Fruit fly (Drosophila melanogaster): ENCODE results near the gene CG42750.
A peak's percentile ranks its signal among the peaks of the same experiment; 100 is the strongest.

DNA sequence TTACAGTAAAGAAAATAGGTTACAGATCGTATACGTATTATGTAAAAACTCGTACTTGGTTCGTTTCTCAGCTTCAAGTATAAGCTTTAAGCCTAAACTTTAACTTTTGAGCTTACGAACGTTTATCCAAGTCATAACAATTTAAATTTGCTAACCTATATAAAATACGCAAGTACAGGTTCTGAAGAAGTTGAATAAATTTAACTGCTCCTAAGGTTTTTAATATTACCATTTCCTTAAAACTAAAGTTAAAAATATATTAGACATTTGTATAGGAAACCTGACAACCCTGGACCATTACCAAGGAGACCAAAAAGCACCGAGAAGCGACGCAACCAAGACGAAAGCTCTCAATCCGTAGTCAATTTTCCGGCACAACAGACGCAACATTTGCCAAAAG lies 155.9 kb downstream of the CG42750 start, which contains the start of gene CG5758:
- no peak for TF ChIP-seq CG16813 (GFP tag; IDR thresholded peaks at IDR 0.05; ENCODE audit: partially characterized antibody)
- peak; percentile 29 for TF ChIP-seq Sox102F (GFP tag; optimal IDR thresholded peaks at IDR 0.05)
- no peak for TF ChIP-seq stc (GFP tag; IDR thresholded peaks at IDR 0.05)
- no peak for TF ChIP-seq tap (tag; optimal IDR thresholded peaks at IDR 0.05)
- TF ChIP-seq CG2116 (GFP tag; optimal IDR thresholded peaks at IDR 0.05): no peak
- peak; percentile 67 for TF ChIP-seq CG2120 (GFP tag; optimal IDR thresholded peaks at IDR 0.05)
- no peak for TF ChIP-seq hb (GFP tag; IDR thresholded peaks at IDR 0.05; ENCODE audit: partially characterized antibody)
- TF ChIP-seq BEAF-32 (GFP tag; optimal IDR thresholded peaks at IDR 0.05): no peak
- no peak for TF ChIP-seq nom (GFP tag; optimal IDR thresholded peaks at IDR 0.05)

All from whole organism, embryonic.